Fruit fly (Drosophila melanogaster) whole organism, embryonic: ENCODE data around the gene Patr-1.
A peak's percentile ranks its signal among the peaks of the same experiment; 100 is the strongest.

Source experiments
- Antp ChIP-seq: fragments of 200-800 bp; sonication (Bioruptor generic); optimal IDR thresholded peaks from 3 replicates; lab custom pipeline; 2016; ENCODE audit warnings: missing biosample characterization, missing genetic modification characterization
- B-H1 ChIP-seq: fragments of 200-800 bp; sonication (Bioruptor generic); IDR thresholded peaks from 3 replicates; pipeline ENCODE4 v1.3.6; 2022; ENCODE audit warnings: missing biosample characterization, missing genetic modification characterization
- Blimp-1 ChIP-seq: fragments of 200-800 bp; sonication (Bioruptor generic); optimal IDR thresholded peaks from 3 replicates; lab custom pipeline; 2018; ENCODE audit warnings: missing biosample characterization, missing genetic modification characterization, mild to moderate bottlenecking, moderate library complexity, missing genetic modification reagents
- CG10565 ChIP-seq: fragments of 200-800 bp; sonication (Bioruptor generic); optimal IDR thresholded peaks from 3 replicates; lab custom pipeline; 2016; ENCODE audit warnings: missing biosample characterization, mild to moderate bottlenecking, missing genetic modification characterization
- CG12155 ChIP-seq: fragments of 200-800 bp; sonication (Bioruptor generic); optimal IDR thresholded peaks from 3 replicates; lab custom pipeline; 2016; ENCODE audit warnings: missing biosample characterization, missing genetic modification characterization
- CG12659 ChIP-seq: fragments of 200-800 bp; sonication (Bioruptor generic); optimal IDR thresholded peaks from 3 replicates; lab custom pipeline; 2017; ENCODE audit warnings: mild to moderate bottlenecking, missing biosample characterization, missing genetic modification reagents, missing genetic modification characterization
- CG13123 ChIP-seq: fragments of 200-800 bp; sonication (Bioruptor generic); optimal IDR thresholded peaks from 2 replicates; lab custom pipeline; 2016; ENCODE audit warnings: missing biosample characterization, missing genetic modification characterization
- CG13287 ChIP-seq: fragments of 200-800 bp; sonication (Bioruptor generic); IDR thresholded peaks from 2 replicates; pipeline ENCODE4 v1.3.6; 2022; ENCODE audit warnings: missing biosample characterization, missing genetic modification characterization; ENCODE audit not compliant: partially characterized antibody
- CG13424 ChIP-seq: fragments of 200-800 bp; sonication (Bioruptor generic); optimal IDR thresholded peaks from 2 replicates; lab custom pipeline; 2019; ENCODE audit warnings: missing biosample characterization, mild to moderate bottlenecking, missing genetic modification characterization, moderate library complexity
- CG1792 ChIP-seq: fragments of 200-800 bp; sonication (Bioruptor generic); optimal IDR thresholded peaks from 2 replicates; lab custom pipeline; 2016; ENCODE audit warnings: missing biosample characterization, missing genetic modification characterization
- CG18011 ChIP-seq: fragments of 200-800 bp; sonication (Bioruptor generic); optimal IDR thresholded peaks from 2 replicates; lab custom pipeline; 2017; ENCODE audit warnings: missing biosample characterization, missing genetic modification characterization, mild to moderate bottlenecking, moderate library complexity, missing genotype
- CG2120 ChIP-seq: fragments of 200-800 bp; sonication (Bioruptor generic); optimal IDR thresholded peaks from 3 replicates; lab custom pipeline; 2016; ENCODE audit warnings: missing biosample characterization, missing genetic modification characterization
- CG2875 ChIP-seq: fragments of 200-800 bp; sonication (Bioruptor generic); optimal IDR thresholded peaks from 2 replicates; lab custom pipeline; 2017; ENCODE audit warnings: missing biosample characterization, mild to moderate bottlenecking, missing genetic modification characterization, missing genetic modification reagents
- CG30431 ChIP-seq: fragments of 200-800 bp; sonication (Bioruptor generic); optimal IDR thresholded peaks from 2 replicates; lab custom pipeline; 2017; ENCODE audit warnings: missing biosample characterization, missing genetic modification characterization
- CG33557 ChIP-seq: fragments of 200-800 bp; sonication (Bioruptor generic); optimal IDR thresholded peaks from 2 replicates; lab custom pipeline; 2019; ENCODE audit warnings: missing biosample characterization, mild to moderate bottlenecking, missing genetic modification characterization, moderate library complexity
- CG4328 ChIP-seq: fragments of 200-800 bp; sonication (Bioruptor generic); optimal IDR thresholded peaks from 3 replicates; lab custom pipeline; 2017; ENCODE audit warnings: missing biosample characterization, missing genetic modification reagents, missing genetic modification characterization
- CG5180 ChIP-seq: fragments of 200-800 bp; sonication (Bioruptor generic); optimal IDR thresholded peaks from 3 replicates; lab custom pipeline; 2017; ENCODE audit warnings: missing biosample characterization, missing genetic modification characterization, mild to moderate bottlenecking, moderate library complexity, missing genetic modification reagents
- CG6689 ChIP-seq: fragments of 200-800 bp; sonication (Bioruptor generic); IDR thresholded peaks from 2 replicates; pipeline ENCODE4 v1.3.6; 2022; ENCODE audit warnings: missing biosample characterization, missing genetic modification characterization
- CG8765 ChIP-seq: fragments of 200-800 bp; sonication (Bioruptor generic); IDR thresholded peaks from 2 replicates; pipeline ENCODE4 v1.3.6; 2022; ENCODE audit warnings: missing biosample characterization, missing genetic modification characterization
- CG9817 ChIP-seq: fragments of 200-800 bp; sonication (Bioruptor generic); optimal IDR thresholded peaks from 2 replicates; lab custom pipeline; 2018; ENCODE audit warnings: missing biosample characterization, mild to moderate bottlenecking, missing genetic modification characterization, moderate library complexity
- Dad ChIP-seq: fragments of 200-800 bp; sonication (Bioruptor generic); optimal IDR thresholded peaks from 3 replicates; lab custom pipeline; 2016; ENCODE audit warnings: missing biosample characterization, missing genetic modification characterization
- ERR ChIP-seq: fragments of 200-800 bp; sonication (Bioruptor generic); optimal IDR thresholded peaks from 2 replicates; lab custom pipeline; 2016; ENCODE audit warnings: missing biosample characterization, missing genetic modification characterization
- Ets65A ChIP-seq: fragments of 200-800 bp; sonication (Bioruptor generic); peaks from one replicate; lab custom pipeline; 2016; ENCODE audit warnings: missing biosample characterization, missing genetic modification characterization
- HLH54F ChIP-seq: fragments of 200-800 bp; sonication (Bioruptor generic); optimal IDR thresholded peaks from 3 replicates; lab custom pipeline; 2016; ENCODE audit warnings: missing biosample characterization, missing genetic modification characterization
- Lim3 ChIP-seq: fragments of 200-800 bp; sonication (Bioruptor generic); IDR thresholded peaks from 2 replicates; pipeline ENCODE4 v1.3.6; 2022; ENCODE audit warnings: missing biosample characterization, missing genetic modification characterization
- NC2β ChIP-seq: fragments of 200-800 bp; sonication (Bioruptor generic); optimal IDR thresholded peaks from 2 replicates; lab custom pipeline; 2016; ENCODE audit warnings: missing biosample characterization, missing genetic modification characterization
- PHDP ChIP-seq: fragments of 200-800 bp; sonication (Bioruptor generic); optimal IDR thresholded peaks from 3 replicates; lab custom pipeline; 2018; ENCODE audit warnings: missing biosample characterization, mild to moderate bottlenecking, missing genetic modification characterization, moderate library complexity
- Pdp1 ChIP-seq, 2 experiments: fragments of 200-800 bp; sonication (Bioruptor generic); optimal IDR thresholded peaks; 3 replicates each; lab custom pipeline; 2016; ENCODE audit warnings: missing biosample characterization in 2 of 2, missing genetic modification characterization in 2 of 2, mild to moderate bottlenecking in 1 of 2, moderate library complexity in 1 of 2
- Sin3A ChIP-seq: fragments of >200 bp; optimal IDR thresholded peaks from 2 replicates; lab custom pipeline; 2018
- Ssrp ChIP-seq: fragments of 200-800 bp; sonication (Bioruptor generic); optimal IDR thresholded peaks from 2 replicates; lab custom pipeline; 2018; ENCODE audit warnings: missing biosample characterization, mild to moderate bottlenecking, missing genetic modification characterization, moderate library complexity
- Trl ChIP-seq, 3 experiments: fragments of >200 bp in 2 of 3; fragments of 200-800 bp in 1 of 3; sonication (Bioruptor generic) in 1 of 3; optimal IDR thresholded peaks; 2 replicates in 1 of 3; 3 replicates in 2 of 3; lab custom pipeline; 2016 to 2017; ENCODE audit warnings: missing biosample characterization in 1 of 3, missing genetic modification characterization in 1 of 3
- Vsx1 ChIP-seq: fragments of 200-800 bp; sonication (Bioruptor generic); optimal IDR thresholded peaks from 2 replicates; lab custom pipeline; 2017; ENCODE audit warnings: missing biosample characterization, mild to moderate bottlenecking, missing genetic modification characterization, missing genetic modification reagents
- chm ChIP-seq: fragments of 200-800 bp; sonication (Bioruptor generic); IDR thresholded peaks from 2 replicates; pipeline ENCODE4 v1.3.6; 2022; ENCODE audit warnings: missing biosample characterization, missing genetic modification characterization
- croc ChIP-seq: fragments of 200-800 bp; sonication (Bioruptor generic); conservative IDR thresholded peaks from 3 replicates; pipeline ENCODE4 v1.3.6; 2022; ENCODE audit warnings: missing biosample characterization, missing genetic modification characterization
- crp ChIP-seq, 2 experiments: fragments of 200-800 bp; sonication (Bioruptor generic); optimal IDR thresholded peaks; 2 replicates in 1 of 2; 3 replicates in 1 of 2; lab custom pipeline; 2017; ENCODE audit warnings: missing biosample characterization in 2 of 2, missing genetic modification characterization in 2 of 2, mild to moderate bottlenecking in 1 of 2, moderate library complexity in 1 of 2
- fd102C ChIP-seq: fragments of 200-800 bp; sonication (Bioruptor generic); optimal IDR thresholded peaks from 2 replicates; lab custom pipeline; 2018; ENCODE audit warnings: missing biosample characterization, mild to moderate bottlenecking, missing genetic modification characterization, moderate library complexity
- gro ChIP-seq: fragments of 200-800 bp; sonication (Bioruptor generic); optimal IDR thresholded peaks from 2 replicates; lab custom pipeline; 2016; ENCODE audit warnings: missing biosample characterization, missing genetic modification characterization
- hkb ChIP-seq, 2 experiments: fragments of 200-800 bp in 1 of 2; fragments of >200 bp in 1 of 2; sonication (Bioruptor generic) in 1 of 2; IDR thresholded peaks in 1 of 2; optimal IDR thresholded peaks in 1 of 2; 2 replicates each; pipeline versions ENCODE4 v1.3.6 to Lab custom; 2017 to 2022; ENCODE audit warnings: missing biosample characterization in 1 of 2, missing genetic modification characterization in 1 of 2
- kay ChIP-seq: fragments of 200-800 bp; sonication (Bioruptor generic); optimal IDR thresholded peaks from 2 replicates; lab custom pipeline; 2016; ENCODE audit warnings: missing biosample characterization, missing genetic modification characterization
- lola ChIP-seq, 3 experiments: fragments of >200 bp in 2 of 3; fragments of 200-800 bp in 1 of 3; sonication (Bioruptor generic) in 1 of 3; optimal IDR thresholded peaks; 2 replicates each; lab custom pipeline; 2017 to 2019; ENCODE audit warnings: missing biosample characterization in 3 of 3, missing genetic modification characterization in 3 of 3, mild to moderate bottlenecking in 1 of 3, moderate library complexity in 1 of 3
- mam ChIP-seq: fragments of 200-800 bp; sonication (Bioruptor generic); optimal IDR thresholded peaks from 3 replicates; lab custom pipeline; 2016; ENCODE audit warnings: missing biosample characterization, missing genetic modification characterization
- org-1 ChIP-seq: fragments of 200-800 bp; sonication (Bioruptor generic); optimal IDR thresholded peaks from 2 replicates; lab custom pipeline; 2017; ENCODE audit warnings: missing biosample characterization, missing genetic modification characterization
- scrt ChIP-seq: fragments of 200-800 bp; sonication (Bioruptor generic); optimal IDR thresholded peaks from 2 replicates; lab custom pipeline; 2018; ENCODE audit warnings: missing biosample characterization, mild to moderate bottlenecking, missing genetic modification characterization, moderate library complexity
- sna ChIP-seq: fragments of 200-800 bp; sonication (Bioruptor generic); IDR thresholded peaks from 2 replicates; pipeline ENCODE4 v1.3.6; 2022; ENCODE audit warnings: missing biosample characterization, missing genetic modification characterization; ENCODE audit not compliant: partially characterized antibody
- sr ChIP-seq: fragments of 200-800 bp; sonication (Bioruptor generic); IDR thresholded peaks from 3 replicates; pipeline ENCODE4 v1.3.6; 2022; ENCODE audit warnings: missing biosample characterization, missing genetic modification characterization
- ttk ChIP-seq: fragments of 200-800 bp; sonication (Bioruptor generic); IDR thresholded peaks from 2 replicates; pipeline ENCODE4 v2.1.2; 2022; ENCODE audit warnings: missing biosample characterization, missing genetic modification characterization
- tup ChIP-seq: fragments of 200-800 bp; sonication (Bioruptor generic); optimal IDR thresholded peaks from 2 replicates; lab custom pipeline; 2016; ENCODE audit warnings: missing biosample characterization, mild to moderate bottlenecking, missing genetic modification characterization, moderate library complexity
- vnd ChIP-seq: fragments of 200-800 bp; sonication (Bioruptor generic); IDR thresholded peaks from 3 replicates; pipeline ENCODE4 v1.3.6; 2022; ENCODE audit warnings: missing biosample characterization, missing genetic modification characterization; ENCODE audit not compliant: partially characterized antibody

Patr-1 gene

dm6 chr3R:17042838-17043569 is at the start of gene Patr-1, which contains the start of gene bdwf (continued):
- TF ChIP-seq scrt (no peak), CG10565 (no peak), lola (GFP tag; optimal IDR thresholded peaks at IDR 0.05; lab: Kevin White, UChicago) (peak in 1 of 3 experiments; percentile 36), hkb (optimal IDR thresholded peaks at IDR 0.05; lab: Kevin White, UChicago) (no peak), hkb (GFP tag; IDR thresholded peaks at IDR 0.05; lab: Robert Waterston, UW) (no peak), CG2875 (no peak), B-H1 (GFP tag; lab: Robert Waterston, UW) (no peak), CG6689 (GFP tag; lab: Robert Waterston, UW) (no peak), CG5180 (GFP tag; lab: Kevin White, UChicago) (no peak), Ets65A (peak; percentile 85), PHDP (no peak), Lim3 (GFP tag; lab: Robert Waterston, UW) (no peak), fd102C (GFP tag; lab: Kevin White, UChicago) (no peak), CG13123 (no peak), CG4328 (GFP tag; lab: Kevin White, UChicago) (no peak), CG12155 (GFP tag; lab: Kevin White, UChicago) (peak; percentile 0), org-1 (GFP tag; lab: Kevin White, UChicago) (no peak), ttk (GFP tag; lab: Robert Waterston, UW) (no peak), NC2β (GFP tag; lab: Kevin White, UChicago) (peak; percentile 4), gro (peak; percentile 15), sr (GFP tag; lab: Robert Waterston, UW) (no peak), kay (GFP tag; lab: Kevin White, UChicago) (no peak), CG30431 (GFP tag; lab: Kevin White, UChicago) (no peak), CG13424 (tag; lab: Kevin White, UChicago) (peak; percentile 41), ERR (GFP tag; lab: Kevin White, UChicago) (no peak), CG33557 (GFP tag; lab: Kevin White, UChicago) (no peak), CG13287 (GFP tag; lab: Robert Waterston, UW) (peak; percentile 89), Dad (GFP tag; lab: Kevin White, UChicago) (peak; percentile 9), Vsx1 (GFP tag; lab: Kevin White, UChicago) (no peak), Antp (GFP tag; lab: Kevin White, UChicago) (no peak), HLH54F (GFP tag; lab: Kevin White, UChicago) (peak; percentile 53), CG1792 (no peak), CG18011 (GFP tag; lab: Kevin White, UChicago) (no peak), CG9817 (peak; percentile 4), tup (no peak), crp (GFP tag; optimal IDR thresholded peaks at IDR 0.05; lab: Kevin White, UChicago) (peak in 1 of 2 experiments; percentile 6), mam (no peak), chm (GFP tag; lab: Robert Waterston, UW) (no peak), vnd (GFP tag; lab: Robert Waterston, UW) (peak; percentile 93), CG12659 (GFP tag; lab: Kevin White, UChicago) (peak; percentile 61), Sin3A (lab: Kevin White, UChicago) (peak; percentile 49), sna (GFP tag; lab: Robert Waterston, UW) (peak; percentile 77), Ssrp (tag; lab: Kevin White, UChicago) (peak; percentile 17), Pdp1 (GFP tag; optimal IDR thresholded peaks at IDR 0.05; lab: Kevin White, UChicago) (peak in 1 of 2 experiments; percentile 17), croc (GFP tag; lab: Robert Waterston, UW) (no peak), CG8765 (GFP tag; lab: Robert Waterston, UW) (no peak), Trl (optimal IDR thresholded peaks at IDR 0.05; lab: Kevin White, UChicago) (no peak), Trl (GFP tag; optimal IDR thresholded peaks at IDR 0.05; lab: Kevin White, UChicago) (no peak), CG2120 (GFP tag; lab: Kevin White, UChicago) (peak; percentile 52), Blimp-1 (GFP tag; lab: Kevin White, UChicago) (no peak)
